Worm (Caenorhabditis elegans): ENCODE data around the gene Y43F8B.28.

Y43F8B.28 gene

ce11 chrV:19495587-19495986, 10.5 kb downstream of the Y43F8B.28 start, which contains the start of gene scl-21:
scl-21 (minus strand) TSS chrV:19495687.
- TF ChIP-seq aly-2 (tag; optimal IDR thresholded peaks at IDR 0.05), result no peak
- TF ChIP-seq ZK337.2 (GFP tag; IDR thresholded peaks at IDR 0.05), result no peak
- TF ChIP-seq fos-1 (tag; optimal IDR thresholded peaks at IDR 0.05), result no peak
- TF ChIP-seq F26F4.8 (GFP tag; conservative IDR thresholded peaks at IDR 0.05), result no peak
- TF ChIP-seq egl-27 (tag; optimal IDR thresholded peaks at IDR 0.05), result no peak
- TF ChIP-seq mes-2 (tag; optimal IDR thresholded peaks at IDR 0.05; ENCODE audit: poor library complexity, severe bottlenecking), result no peak
- no peak for TF ChIP-seq ceh-32 (tag; optimal IDR thresholded peaks at IDR 0.05; ENCODE audit: poor library complexity)
- TF ChIP-seq F44E2.7 (GFP tag; IDR thresholded peaks at IDR 0.05), result no peak
- no peak for TF ChIP-seq zip-2 (tag; optimal IDR thresholded peaks at IDR 0.05)
- TF ChIP-seq Y75B8A.6 (GFP tag; IDR thresholded peaks at IDR 0.05), result no peak
- no peak for TF ChIP-seq madf-9 (GFP tag; conservative IDR thresholded peaks at IDR 0.05)
- no peak for TF ChIP-seq daf-12 (tag; optimal IDR thresholded peaks at IDR 0.05)
- no peak for TF ChIP-seq ceh-82 (tag; optimal IDR thresholded peaks at IDR 0.05)
- TF ChIP-seq ces-1 (GFP tag; optimal IDR thresholded peaks at IDR 0.05), result no peak
- no peak for TF ChIP-seq ama-1 (optimal IDR thresholded peaks at IDR 0.05)
- no peak for TF ChIP-seq rbr-2 (tag; optimal IDR thresholded peaks at IDR 0.05)
- TF ChIP-seq Y5F2A.4 (GFP tag; optimal IDR thresholded peaks at IDR 0.05), result no peak
- no peak for TF ChIP-seq T26A8.4 (GFP tag; IDR thresholded peaks at IDR 0.05)

ce11 chrV:19497087-19497486, 12.0 kb downstream of the Y43F8B.28 start:
- no peak for TF ChIP-seq T20F7.1 (GFP tag; optimal IDR thresholded peaks at IDR 0.05)
- no peak for TF ChIP-seq ztf-7 (tag; optimal IDR thresholded peaks at IDR 0.05)
- TF ChIP-seq aha-1 (tag), result peak; percentile 2
- TF ChIP-seq vab-7 (GFP tag; IDR thresholded peaks at IDR 0.05), result no peak

- TF ChIP-seq unc-62 (GFP tag; optimal IDR thresholded peaks at IDR 0.05 in 1 of 2) (peak in 1 of 2 experiments; percentile 97), unc-62 (tag; optimal IDR thresholded peaks at IDR 0.05) (no peak), jun-1 (tag; optimal IDR thresholded peaks at IDR 0.05) (no peak)
These were observed 16.3 kb downstream of the Y43F8B.28 start for ce11 chrV:19501389-19501788.

ce11 chrV:19502579-19503151, 17.5 kb downstream of the Y43F8B.28 start, which contains the start of gene Y43F8B.3:
Y43F8B.3 (plus strand) TSS chrV:19503101.
- TF ChIP-seq ceh-82 (tag; optimal IDR thresholded peaks at IDR 0.05), result no peak
- TF ChIP-seq aly-2 (tag; optimal IDR thresholded peaks at IDR 0.05), result no peak
- TF ChIP-seq daf-16 (GFP tag; optimal IDR thresholded peaks at IDR 0.05), result no peak
- TF ChIP-seq daf-16 (tag; optimal IDR thresholded peaks at IDR 0.05), result no peak
- TF ChIP-seq ceh-62 (tag; optimal IDR thresholded peaks at IDR 0.05), result no peak
- TF ChIP-seq fos-1 (tag; optimal IDR thresholded peaks at IDR 0.05), result no peak
- no peak for TF ChIP-seq duxl-1 (tag; optimal IDR thresholded peaks at IDR 0.05; ENCODE audit: poor library complexity)
- no peak for TF ChIP-seq F10B5.3 (tag; optimal IDR thresholded peaks at IDR 0.05)
- TF ChIP-seq saeg-2 (GFP tag; IDR thresholded peaks at IDR 0.05), result no peak
- TF ChIP-seq F44E2.7 (GFP tag; IDR thresholded peaks at IDR 0.05), result no peak
- no peak for TF ChIP-seq Y75B8A.6 (GFP tag; IDR thresholded peaks at IDR 0.05)

ce11 chrV:19509061-19509460, 23.9 kb downstream of the Y43F8B.28 start:
- TF ChIP-seq madf-5 (GFP tag; IDR thresholded peaks at IDR 0.05) (no peak), set-16 (GFP tag; IDR thresholded peaks at IDR 0.05) (peak; percentile 79)

ce11 chrV:19510352-19510751, 25.2 kb downstream of the Y43F8B.28 start:
- TF ChIP-seq spr-3 (GFP tag; optimal IDR thresholded peaks at IDR 0.05), result no peak
- no peak for TF ChIP-seq F44E2.7 (GFP tag; IDR thresholded peaks at IDR 0.05)
- TF ChIP-seq ceh-20 (GFP tag; IDR thresholded peaks at IDR 0.05), result no peak
- no peak for TF ChIP-seq zip-2 (tag; optimal IDR thresholded peaks at IDR 0.05)
- TF ChIP-seq ztf-7 (tag; optimal IDR thresholded peaks at IDR 0.05), result no peak
- TF ChIP-seq zip-11 (GFP tag; IDR thresholded peaks at IDR 0.05), result no peak
- no peak for TF ChIP-seq nhr-28 (tag; optimal IDR thresholded peaks at IDR 0.05)
- TF ChIP-seq dpl-1 (GFP tag; optimal IDR thresholded peaks at IDR 0.05), result no peak
- no peak for TF ChIP-seq zfp-3 (GFP tag; conservative IDR thresholded peaks at IDR 0.05)

Measured in whole organism, L4 larva.